Worm (Caenorhabditis elegans): ENCODE results near the gene Y56A3A.31.
A peak's percentile ranks its signal among the peaks of the same experiment; 100 is the strongest.

DNA sequence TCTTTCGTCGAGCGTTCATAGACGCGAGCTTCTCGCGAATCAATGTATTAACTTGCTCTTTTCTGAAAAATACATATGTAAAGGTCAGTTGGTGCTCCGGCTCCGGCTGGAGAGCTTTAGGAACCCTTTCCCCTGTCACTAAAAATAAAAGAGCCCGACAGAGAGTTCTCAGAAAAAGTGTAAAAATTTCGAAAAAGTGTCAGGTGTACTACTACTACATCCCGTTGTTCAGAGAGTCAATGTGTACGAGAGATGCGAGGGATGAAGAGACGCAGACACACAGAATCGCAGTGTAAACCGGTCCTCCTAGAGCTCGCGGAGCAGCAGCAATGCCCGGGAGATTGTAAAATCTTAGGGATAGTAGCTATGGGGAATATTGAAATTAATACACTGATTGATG, 31.6 kb upstream of the Y56A3A.31 start:
- TF ChIP-seq nhr-12 (tag; optimal IDR thresholded peaks at IDR 0.05) (no peak), lin-39 (tag; optimal IDR thresholded peaks at IDR 0.05) (peak; percentile 40), mab-9 (GFP tag; IDR thresholded peaks at IDR 0.05) (no peak), lsy-2 (tag; optimal IDR thresholded peaks at IDR 0.05) (peak; percentile 25 to 58), unc-130 (tag; optimal IDR thresholded peaks at IDR 0.05) (no peak), C04F5.9 (tag; optimal IDR thresholded peaks at IDR 0.05) (peak; percentile 30), hlh-4 (tag; optimal IDR thresholded peaks at IDR 0.05) (no peak), sox-4 (tag; optimal IDR thresholded peaks at IDR 0.05) (no peak), ces-1 (GFP tag; optimal IDR thresholded peaks at IDR 0.05) (no peak), skn-1 (tag; optimal IDR thresholded peaks at IDR 0.05) (peak; percentile 19), nhr-20 (tag; optimal IDR thresholded peaks at IDR 0.05) (peak; percentile 30), xbp-1 (tag; optimal IDR thresholded peaks at IDR 0.05) (peak; percentile 11), pag-3 (tag; optimal IDR thresholded peaks at IDR 0.05; ENCODE audit: borderline replicate concordance, insufficient read depth) (no peak), ceh-82 (tag; optimal IDR thresholded peaks at IDR 0.05) (no peak)
